Fruit fly (Drosophila melanogaster) whole organism, prepupa: ENCODE results near the gene CG13810.

Source experiments
- Blimp-1 ChIP-seq: fragments of 200-800 bp; sonication (Bioruptor generic); optimal IDR thresholded peaks from 3 replicates; lab custom pipeline; 2017; ENCODE audit warnings: missing biosample characterization, missing genetic modification characterization, mild to moderate bottlenecking, moderate library complexity, missing genetic modification reagents
- CG10669 ChIP-seq: fragments of 200-800 bp; sonication (Bioruptor generic); optimal IDR thresholded peaks from 3 replicates; lab custom pipeline; 2018; ENCODE audit warnings: missing biosample characterization, mild to moderate bottlenecking, missing genetic modification characterization, moderate library complexity
- CG11294 ChIP-seq: fragments of 200-800 bp; sonication (Bioruptor generic); IDR thresholded peaks from 2 replicates; pipeline ENCODE4 v1.3.6; 2022; ENCODE audit warnings: missing biosample characterization, missing genetic modification characterization
- CG11762 ChIP-seq: fragments of 200-800 bp; sonication (Bioruptor generic); optimal IDR thresholded peaks from 3 replicates; lab custom pipeline; 2016; ENCODE audit warnings: missing biosample characterization, missing genetic modification characterization; ENCODE audit not compliant: insufficient read depth
- CG15336 ChIP-seq: fragments of 200-800 bp; sonication (Bioruptor generic); IDR thresholded peaks from 2 replicates; pipeline ENCODE4 v1.3.6; 2022; ENCODE audit warnings: missing biosample characterization, missing genetic modification characterization
- CG1621 ChIP-seq: fragments of 200-800 bp; sonication (Bioruptor generic); optimal IDR thresholded peaks from 3 replicates; lab custom pipeline; 2018; ENCODE audit warnings: missing biosample characterization, mild to moderate bottlenecking, missing genetic modification characterization
- CG16779 ChIP-seq: fragments of 200-800 bp; sonication (Bioruptor generic); optimal IDR thresholded peaks from 3 replicates; lab custom pipeline; 2017; ENCODE audit warnings: missing biosample characterization, mild to moderate bottlenecking, missing genetic modification characterization
- CG31627 ChIP-seq: fragments of 200-800 bp; sonication (Bioruptor generic); optimal IDR thresholded peaks from 3 replicates; lab custom pipeline; 2016; ENCODE audit warnings: missing biosample characterization, missing genetic modification characterization
- CG34406 ChIP-seq: fragments of 200-800 bp; sonication (Bioruptor generic); optimal IDR thresholded peaks from 3 replicates; lab custom pipeline; 2016; ENCODE audit warnings: missing biosample characterization, missing genetic modification characterization
- CG4318 ChIP-seq: fragments of 200-800 bp; sonication (Bioruptor generic); optimal IDR thresholded peaks from 3 replicates; lab custom pipeline; 2017; ENCODE audit warnings: missing biosample characterization, mild to moderate bottlenecking, missing genetic modification characterization
- CG6163 ChIP-seq: fragments of 200-800 bp; sonication (Bioruptor generic); IDR thresholded peaks from 3 replicates; pipeline ENCODE4 v1.3.6; 2022; ENCODE audit warnings: missing biosample characterization, missing genetic modification characterization
- CG6276 ChIP-seq: fragments of 200-800 bp; sonication (Bioruptor generic); optimal IDR thresholded peaks from 2 replicates; lab custom pipeline; 2017; ENCODE audit warnings: missing biosample characterization, mild to moderate bottlenecking, missing genetic modification characterization
- CG6854 ChIP-seq: fragments of 200-800 bp; sonication (Bioruptor generic); optimal IDR thresholded peaks from 2 replicates; lab custom pipeline; 2017; ENCODE audit warnings: missing biosample characterization, mild to moderate bottlenecking, missing genetic modification characterization
- CG7368 ChIP-seq: fragments of 200-800 bp; sonication (Bioruptor generic); optimal IDR thresholded peaks from 3 replicates; lab custom pipeline; 2016; ENCODE audit warnings: missing biosample characterization, missing genetic modification characterization
- CG8119 ChIP-seq: fragments of 200-800 bp; sonication (Bioruptor generic); IDR thresholded peaks from 3 replicates; pipeline ENCODE4 v1.3.6; 2022; ENCODE audit warnings: missing biosample characterization, missing genetic modification characterization
- CG8632 ChIP-seq: fragments of 200-800 bp; sonication (Bioruptor generic); optimal IDR thresholded peaks from 3 replicates; lab custom pipeline; 2016; ENCODE audit warnings: missing biosample characterization, missing genetic modification characterization
- CG9139 ChIP-seq: fragments of 200-800 bp; sonication (Bioruptor generic); optimal IDR thresholded peaks from 3 replicates; lab custom pipeline; 2017; ENCODE audit warnings: missing biosample characterization, mild to moderate bottlenecking, missing genetic modification characterization
- Eip78C ChIP-seq: fragments of 200-800 bp; sonication (Bioruptor generic); peaks from one replicate; lab custom pipeline; 2016; ENCODE audit warnings: missing biosample characterization, missing genetic modification characterization
- Ets21C ChIP-seq: fragments of 200-800 bp; sonication (Bioruptor generic); optimal IDR thresholded peaks from 3 replicates; lab custom pipeline; 2016; ENCODE audit warnings: missing biosample characterization, missing genetic modification characterization
- Hr38 ChIP-seq: sonication (Bioruptor generic); optimal IDR thresholded peaks from 2 replicates; lab custom pipeline; 2016; ENCODE audit warnings: missing biosample characterization, missing genetic modification characterization
- Hr4 ChIP-seq: fragments of 200-800 bp; sonication (Bioruptor generic); optimal IDR thresholded peaks from 3 replicates; lab custom pipeline; 2016; ENCODE audit warnings: missing biosample characterization, missing genetic modification characterization
- Lpt ChIP-seq: fragments of 200-800 bp; sonication (Bioruptor generic); optimal IDR thresholded peaks from 3 replicates; lab custom pipeline; 2016; ENCODE audit warnings: missing biosample characterization, missing genetic modification characterization
- OdsH ChIP-seq: fragments of 200-800 bp; sonication (Bioruptor generic); optimal IDR thresholded peaks from 3 replicates; lab custom pipeline; 2016; ENCODE audit warnings: missing biosample characterization, missing genetic modification characterization
- Smox ChIP-seq: fragments of 200-800 bp; sonication (Bioruptor generic); optimal IDR thresholded peaks from 3 replicates; lab custom pipeline; 2016; ENCODE audit warnings: missing biosample characterization, missing genetic modification characterization
- Sox102F ChIP-seq: fragments of 200-800 bp; sonication (Bioruptor generic); optimal IDR thresholded peaks from 2 replicates; lab custom pipeline; 2016; ENCODE audit warnings: missing biosample characterization, mild to moderate bottlenecking, missing genetic modification characterization
- Sox15 ChIP-seq: fragments of 200-800 bp; sonication (Bioruptor generic); optimal IDR thresholded peaks from 3 replicates; lab custom pipeline; 2016; ENCODE audit warnings: missing biosample characterization, missing genetic modification characterization
- achi ChIP-seq: fragments of 200-800 bp; sonication (Bioruptor generic); optimal IDR thresholded peaks from 3 replicates; lab custom pipeline; 2016; ENCODE audit warnings: missing biosample characterization, missing genetic modification characterization
- cyc ChIP-seq: fragments of 200-800 bp; sonication (Bioruptor generic); optimal IDR thresholded peaks from 3 replicates; lab custom pipeline; 2016; ENCODE audit warnings: missing biosample characterization, missing genetic modification characterization
- dac ChIP-seq: fragments of 200-800 bp; sonication (Bioruptor generic); optimal IDR thresholded peaks from 2 replicates; lab custom pipeline; 2017; ENCODE audit warnings: missing biosample characterization, mild to moderate bottlenecking, missing genetic modification characterization
- dsx ChIP-seq: fragments of 200-800 bp; optimal IDR thresholded peaks from 3 replicates; lab custom pipeline; 2019; ENCODE audit warnings: missing biosample characterization, mild to moderate bottlenecking, missing genetic modification characterization, moderate library complexity; ENCODE audit not compliant: poor library complexity, severe bottlenecking
- eg ChIP-seq: fragments of 200-800 bp; sonication (Bioruptor generic); IDR thresholded peaks from 3 replicates; pipeline ENCODE4 v1.3.6; 2022; ENCODE audit warnings: missing biosample characterization, missing genetic modification characterization
- fkh ChIP-seq: fragments of 200-800 bp; sonication (Bioruptor generic); optimal IDR thresholded peaks from 3 replicates; lab custom pipeline; 2017; ENCODE audit warnings: missing biosample characterization, mild to moderate bottlenecking, missing genetic modification characterization, moderate library complexity
- lz ChIP-seq: fragments of 200-800 bp; sonication (Bioruptor generic); optimal IDR thresholded peaks from 3 replicates; lab custom pipeline; 2016; ENCODE audit warnings: missing biosample characterization, missing genetic modification characterization
- net ChIP-seq: fragments of 200-800 bp; sonication (Bioruptor generic); optimal IDR thresholded peaks from 3 replicates; lab custom pipeline; 2016; ENCODE audit warnings: missing biosample characterization, missing genetic modification characterization
- spab ChIP-seq: fragments of 200-800 bp; sonication (Bioruptor generic); optimal IDR thresholded peaks from 2 replicates; lab custom pipeline; 2017; ENCODE audit warnings: missing biosample characterization, mild to moderate bottlenecking, missing genetic modification characterization, missing genetic modification reagents
- ss ChIP-seq, 2 experiments: fragments of 200-800 bp; sonication (Bioruptor generic); optimal IDR thresholded peaks; 2 replicates in 1 of 2; 3 replicates in 1 of 2; lab custom pipeline; 2017 to 2018; ENCODE audit warnings: mild to moderate bottlenecking in 2 of 2, missing biosample characterization in 2 of 2, missing genetic modification characterization in 2 of 2, moderate library complexity in 1 of 2
- svp ChIP-seq: fragments of 200-800 bp; sonication (Bioruptor generic); peaks from one replicate; lab custom pipeline; 2016; ENCODE audit warnings: missing biosample characterization, missing genetic modification characterization
- topi ChIP-seq: fragments of 200-800 bp; sonication (Bioruptor generic); optimal IDR thresholded peaks from 3 replicates; lab custom pipeline; 2016; ENCODE audit warnings: missing biosample characterization, missing genetic modification characterization
- vri ChIP-seq: fragments of 200-800 bp; sonication (Bioruptor generic); optimal IDR thresholded peaks from 3 replicates; lab custom pipeline; 2016; ENCODE audit warnings: missing biosample characterization, mild to moderate bottlenecking, missing genetic modification characterization

The CG13810 gene

DNA sequence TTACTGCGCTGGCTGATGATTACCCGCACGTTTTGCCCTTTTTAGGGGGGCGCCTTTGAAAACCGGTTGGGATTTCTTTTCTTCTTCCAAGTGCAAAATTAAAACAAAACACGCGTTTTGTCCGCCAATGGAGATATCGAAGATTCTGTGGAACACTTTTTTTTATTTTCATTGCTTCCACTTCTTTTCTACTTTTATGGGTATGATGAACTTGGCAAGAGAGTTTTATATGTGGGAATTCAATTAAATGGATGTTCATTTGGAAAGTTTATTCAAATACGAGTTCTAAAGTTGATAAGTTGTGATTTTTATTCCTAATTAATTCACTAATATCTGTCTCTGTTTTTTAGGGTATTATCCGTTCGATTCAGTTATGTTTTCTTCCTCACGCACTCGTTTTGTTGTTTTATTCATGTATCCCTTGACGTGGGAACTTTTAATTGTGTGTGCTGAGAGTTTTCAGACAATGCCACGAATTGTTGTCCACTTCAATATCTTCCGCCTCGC, 21.6 kb upstream of the CG13810 start (continued):
- TF ChIP-seq Sox15 (GFP tag; lab: Kevin White, UChicago): peak; percentile 81
- TF ChIP-seq CG8119 (GFP tag; lab: Robert Waterston, UW): peak; percentile 67
- peak; percentile 88 for TF ChIP-seq CG34406 (GFP tag; lab: Kevin White, UChicago)
- TF ChIP-seq Sox102F: peak; percentile 92
- TF ChIP-seq CG10669: peak; percentile 95
- TF ChIP-seq lz: peak; percentile 90
- TF ChIP-seq Lpt (GFP tag; lab: Kevin White, UChicago): peak; percentile 25
- TF ChIP-seq Eip78C (GFP tag; lab: Kevin White, UChicago): peak; percentile 98
- peak; percentile 97 for TF ChIP-seq cyc (GFP tag; lab: Kevin White, UChicago)
- peak; percentile 86 for TF ChIP-seq CG6854 (GFP tag; lab: Kevin White, UChicago)
- TF ChIP-seq CG16779: peak; percentile 55
- TF ChIP-seq ss (GFP tag; optimal IDR thresholded peaks at IDR 0.05; lab: Kevin White, UChicago): peak; percentile 88 to 94
- peak; percentile 83 for TF ChIP-seq Blimp-1 (GFP tag; lab: Kevin White, UChicago)
- no peak for TF ChIP-seq dac (GFP tag; lab: Kevin White, UChicago)
- TF ChIP-seq dsx (GFP tag; lab: Kevin White, UChicago): peak; percentile 84
- TF ChIP-seq CG1621: peak; percentile 82
- TF ChIP-seq CG6163 (GFP tag; lab: Robert Waterston, UW): peak; percentile 94
- TF ChIP-seq spab (GFP tag; lab: Kevin White, UChicago): peak; percentile 94
- peak; percentile 85 for TF ChIP-seq Ets21C (GFP tag; lab: Kevin White, UChicago)
- peak; percentile 93 for TF ChIP-seq CG7368 (GFP tag; lab: Kevin White, UChicago)
- TF ChIP-seq CG8632 (GFP tag; lab: Kevin White, UChicago): peak; percentile 91
- peak; percentile 93 for TF ChIP-seq Smox (GFP tag; lab: Kevin White, UChicago)
- peak; percentile 85 for TF ChIP-seq CG9139 (GFP tag; lab: Kevin White, UChicago)
- TF ChIP-seq net (GFP tag; lab: Kevin White, UChicago): peak; percentile 80
- peak; percentile 87 for TF ChIP-seq vri (GFP tag; lab: Kevin White, UChicago)
- peak; percentile 90 for TF ChIP-seq CG11762 (GFP tag; lab: Kevin White, UChicago)
- peak; percentile 89 for TF ChIP-seq OdsH (GFP tag; lab: Kevin White, UChicago)
- TF ChIP-seq achi (GFP tag; lab: Kevin White, UChicago): peak; percentile 85
- no peak for TF ChIP-seq CG6276 (GFP tag; lab: Kevin White, UChicago)
- peak; percentile 31 for TF ChIP-seq Hr4
- TF ChIP-seq topi: peak; percentile 97
- no peak for TF ChIP-seq fkh
- TF ChIP-seq CG4318 (GFP tag; lab: Kevin White, UChicago): no peak
- no peak for TF ChIP-seq Hr38 (GFP tag; lab: Kevin White, UChicago)
- TF ChIP-seq CG11294 (GFP tag; lab: Robert Waterston, UW): peak; percentile 38; the same call in 1 of the 2 replicates

DNA sequence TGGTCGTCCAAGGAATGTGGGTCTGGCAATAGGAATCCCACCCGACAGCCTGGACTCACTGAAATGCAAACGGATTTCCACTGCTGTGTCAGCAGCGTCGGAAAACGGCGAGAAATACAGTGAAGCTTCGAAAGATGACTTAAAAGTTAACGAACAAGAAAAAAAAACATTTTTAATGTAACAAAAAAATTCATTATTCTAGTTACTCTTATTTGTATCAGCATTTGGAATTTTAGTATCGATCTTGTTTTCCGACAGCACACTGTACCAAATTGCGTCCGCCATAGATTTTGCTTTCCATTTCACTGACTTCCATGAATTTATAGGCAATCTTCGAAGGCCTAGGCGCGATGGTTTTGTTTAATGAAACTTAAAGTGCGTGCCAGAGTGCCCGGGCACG, 20.9 kb upstream of the CG13810 start:
- peak; percentile 12 for TF ChIP-seq CG10669
- TF ChIP-seq eg: peak; percentile 51; the same call in 1 of the 3 replicates
- peak; percentile 25 for TF ChIP-seq svp
- peak; percentile 57 for TF ChIP-seq CG15336 (GFP tag; lab: Robert Waterston, UW)
- peak; percentile 3 for TF ChIP-seq CG31627 (GFP tag; lab: Kevin White, UChicago)
- no peak for TF ChIP-seq Eip78C (GFP tag; lab: Kevin White, UChicago)
- TF ChIP-seq CG8119 (GFP tag; lab: Robert Waterston, UW): peak; percentile 37; the same call in 1 of the 3 replicates
- TF ChIP-seq Ets21C (GFP tag; lab: Kevin White, UChicago): no peak
- TF ChIP-seq Hr4: peak; percentile 60
- TF ChIP-seq, all 60 proteins: peak for 7
